Worm (Caenorhabditis elegans) whole organism, L4 larva: ENCODE data around the gene grl-25.

Experiments
- D1046.2 ChIP-seq: fragments of 200-800 bp; sonication (Bioruptor generic); IDR thresholded peaks from 2 replicates; pipeline ENCODE4 v1.3.6; 2022; ENCODE audit warnings: missing genetic modification characterization, missing compliant biosample characterization
- F26F4.8 ChIP-seq: fragments of 200-800 bp; sonication (Bioruptor generic); conservative IDR thresholded peaks from 2 replicates; pipeline ENCODE4 v1.3.6; 2022; ENCODE audit warnings: missing genetic modification characterization, missing compliant biosample characterization
- F49E8.2 ChIP-seq: sonication (generic microtip); optimal IDR thresholded peaks from 2 replicates; lab custom pipeline; 2016; ENCODE audit warnings: missing compliant biosample characterization, mild to moderate bottlenecking, missing genetic modification characterization, borderline replicate concordance
- R02D3.7 ChIP-seq: fragments of 150-350 bp; sonication (generic microtip); optimal IDR thresholded peaks from 3 replicates; lab custom pipeline; 2014; ENCODE audit warnings: missing biosample characterization, missing genetic modification characterization
- Y48G9A.11 ChIP-seq: fragments of 200-800 bp; sonication (Bioruptor generic); IDR thresholded peaks from 2 replicates; pipeline ENCODE4 v1.3.6; 2022; ENCODE audit warnings: missing genetic modification reagents, missing genetic modification characterization, missing compliant biosample characterization
- ZK546.5 ChIP-seq, 2 experiments: sonication (generic microtip); optimal IDR thresholded peaks; 2 replicates each; lab custom pipeline; 2017; ENCODE audit warnings: missing biosample characterization in 2 of 2, missing genetic modification characterization in 2 of 2
- aly-2 ChIP-seq: sonication (generic microtip); optimal IDR thresholded peaks from 2 replicates; lab custom pipeline; 2018; ENCODE audit warnings: missing biosample characterization, missing genetic modification characterization
- ama-1 ChIP-seq: fragments of 150-350 bp; optimal IDR thresholded peaks from 2 replicates; lab custom pipeline; 2014; ENCODE audit warnings: inconsistent platforms, mixed read lengths
- ceh-28 ChIP-seq: fragments of 150-350 bp; optimal IDR thresholded peaks from 2 replicates; lab custom pipeline; 2014; ENCODE audit warnings: missing biosample characterization, missing genetic modification reagents, missing genetic modification characterization
- ceh-62 ChIP-seq: sonication (generic microtip); optimal IDR thresholded peaks from 2 replicates; lab custom pipeline; 2017; ENCODE audit warnings: missing biosample characterization, missing genetic modification characterization
- ceh-82 ChIP-seq: sonication (generic microtip); optimal IDR thresholded peaks from 2 replicates; lab custom pipeline; 2017; ENCODE audit warnings: missing biosample characterization, missing genetic modification characterization
- ces-1 ChIP-seq: fragments of 150-350 bp; sonication (generic microtip); optimal IDR thresholded peaks from 4 replicates; lab custom pipeline; 2014; ENCODE audit warnings: missing biosample characterization, missing genetic modification reagents, missing genetic modification characterization
- ctbp-1 ChIP-seq: fragments of 200-800 bp; sonication (Bioruptor generic); IDR thresholded peaks from 2 replicates; pipeline ENCODE4 v1.3.6; 2022; ENCODE audit warnings: missing genetic modification reagents, missing genetic modification characterization, missing compliant biosample characterization
- daf-12 ChIP-seq: fragments of 150-350 bp; optimal IDR thresholded peaks from 2 replicates; lab custom pipeline; 2014; ENCODE audit warnings: missing biosample characterization, missing genetic modification reagents, missing genetic modification characterization
- daf-16 ChIP-seq, 3 experiments: sonication (generic microtip); optimal IDR thresholded peaks; 2 replicates each; lab custom pipeline; 2016 to 2017; ENCODE audit warnings: missing genetic modification characterization in 3 of 3, missing genetic modification reagents in 3 of 3, mild to moderate bottlenecking in 2 of 3, missing compliant biosample characterization in 2 of 3, missing biosample characterization in 1 of 3, moderate library complexity in 1 of 3
- daf-19 ChIP-seq: fragments of 200-800 bp; sonication (Bioruptor generic); conservative IDR thresholded peaks from 2 replicates; pipeline ENCODE4 v1.3.6; 2022; ENCODE audit warnings: missing genetic modification characterization, missing compliant biosample characterization
- fkh-10 ChIP-seq: fragments of 150-350 bp; optimal IDR thresholded peaks from 2 replicates; lab custom pipeline; 2014; ENCODE audit warnings: missing biosample characterization, missing genetic modification reagents, missing genetic modification characterization
- gei-8 ChIP-seq: fragments of 200-800 bp; sonication (Bioruptor generic); optimal IDR thresholded peaks from 2 replicates; lab custom pipeline; 2018; ENCODE audit warnings: mild to moderate bottlenecking, missing genetic modification characterization, missing compliant biosample characterization
- hlh-11 ChIP-seq: fragments of 200-800 bp; sonication (Bioruptor generic); optimal IDR thresholded peaks from 2 replicates; lab custom pipeline; 2018; ENCODE audit warnings: mild to moderate bottlenecking, missing genetic modification characterization, missing compliant biosample characterization
- hmg-1.1 ChIP-seq: fragments of 200-800 bp; sonication (Bioruptor generic); IDR thresholded peaks from 2 replicates; pipeline ENCODE4 v1.3.6; 2022; ENCODE audit warnings: missing genetic modification reagents, missing genetic modification characterization, missing compliant biosample characterization
- jun-1 ChIP-seq: fragments of 150-350 bp; optimal IDR thresholded peaks from 2 replicates; lab custom pipeline; 2014; ENCODE audit warnings: missing biosample characterization, missing genetic modification reagents, missing genetic modification characterization
- lin-13 ChIP-seq: fragments of 150-350 bp; optimal IDR thresholded peaks from 2 replicates; lab custom pipeline; 2014; ENCODE audit warnings: missing biosample characterization, missing genetic modification reagents, missing genetic modification characterization
- lin-39 ChIP-seq: fragments of 150-350 bp; optimal IDR thresholded peaks from 2 replicates; lab custom pipeline; 2014; ENCODE audit warnings: missing biosample characterization, missing genetic modification reagents, missing genetic modification characterization
- lsy-2 ChIP-seq, 2 experiments: fragments of 150-350 bp in 1 of 2; sonication (generic microtip) in 1 of 2; optimal IDR thresholded peaks; 2 replicates each; lab custom pipeline; 2014 to 2017; ENCODE audit warnings: missing biosample characterization in 2 of 2, missing genetic modification characterization in 2 of 2
- madf-9 ChIP-seq: fragments of 200-800 bp; sonication (Bioruptor generic); conservative IDR thresholded peaks from 2 replicates; pipeline ENCODE4 v1.3.6; 2022; ENCODE audit warnings: missing genetic modification reagents, missing genetic modification characterization, missing compliant biosample characterization
- mdl-1 ChIP-seq, 2 experiments: fragments of 150-350 bp in 1 of 2; sonication (generic microtip) in 1 of 2; optimal IDR thresholded peaks; 2 replicates each; lab custom pipeline; 2014 to 2017; ENCODE audit warnings: missing biosample characterization in 2 of 2, missing genetic modification characterization in 2 of 2
- mep-1 ChIP-seq: fragments of 150-350 bp; sonication (generic microtip); optimal IDR thresholded peaks from 3 replicates; lab custom pipeline; 2014; ENCODE audit warnings: missing biosample characterization, missing genetic modification characterization
- mes-2 ChIP-seq: sonication (generic microtip); optimal IDR thresholded peaks from 2 replicates; lab custom pipeline; 2016; ENCODE audit warnings: missing genotype, mild to moderate bottlenecking, missing genetic modification characterization, missing compliant biosample characterization; ENCODE audit not compliant: poor library complexity, severe bottlenecking
- mxl-2 ChIP-seq: fragments of 200-800 bp; sonication (Bioruptor generic); conservative IDR thresholded peaks from 2 replicates; pipeline ENCODE4 v1.3.6; 2022; ENCODE audit warnings: missing genetic modification reagents, missing genetic modification characterization, missing compliant biosample characterization
- mxl-3 ChIP-seq: fragments of 200-800 bp; sonication (Bioruptor generic); optimal IDR thresholded peaks from 2 replicates; lab custom pipeline; 2018; ENCODE audit warnings: mild to moderate bottlenecking, missing genetic modification characterization, missing compliant biosample characterization
- nhr-11 ChIP-seq: fragments of 150-350 bp; optimal IDR thresholded peaks from 2 replicates; lab custom pipeline; 2014; ENCODE audit warnings: missing biosample characterization, missing genetic modification characterization
- nhr-111 ChIP-seq: fragments of 200-800 bp; sonication (Bioruptor generic); optimal IDR thresholded peaks from 2 replicates; lab custom pipeline; 2018; ENCODE audit warnings: mild to moderate bottlenecking, missing genetic modification characterization, missing compliant biosample characterization
- nhr-25 ChIP-seq: sonication (generic microtip); optimal IDR thresholded peaks from 2 replicates; lab custom pipeline; 2017; ENCODE audit warnings: missing genetic modification characterization, mild to moderate bottlenecking, missing compliant biosample characterization, antibody characterized with exemption, moderate library complexity, borderline replicate concordance; ENCODE audit not compliant: insufficient read depth
- nhr-28 ChIP-seq: fragments of 150-350 bp; optimal IDR thresholded peaks from 2 replicates; lab custom pipeline; 2014; ENCODE audit warnings: missing biosample characterization, missing genetic modification characterization
- nhr-6 ChIP-seq: fragments of 150-350 bp; optimal IDR thresholded peaks from 2 replicates; lab custom pipeline; 2014; ENCODE audit warnings: missing biosample characterization, missing genetic modification characterization
- pqm-1 ChIP-seq: sonication (generic microtip); optimal IDR thresholded peaks from 2 replicates; lab custom pipeline; 2017; ENCODE audit warnings: missing biosample characterization, missing genetic modification characterization
- rbr-2 ChIP-seq: sonication (generic microtip); optimal IDR thresholded peaks from 2 replicates; lab custom pipeline; 2016; ENCODE audit warnings: missing genotype, missing genetic modification characterization, missing compliant biosample characterization
- set-16 ChIP-seq: fragments of 200-800 bp; sonication (Bioruptor generic); IDR thresholded peaks from 2 replicates; pipeline ENCODE4 v1.3.6; 2022; ENCODE audit warnings: missing genetic modification reagents, missing genetic modification characterization, missing compliant biosample characterization
- snpc-4 ChIP-seq: fragments of 150-350 bp; optimal IDR thresholded peaks from 2 replicates; lab custom pipeline; 2014; ENCODE audit warnings: missing biosample characterization, missing genetic modification characterization
- tra-1 ChIP-seq: fragments of 200-800 bp; sonication (Bioruptor generic); IDR thresholded peaks from 2 replicates; pipeline ENCODE4 v1.3.6; 2022; ENCODE audit warnings: missing genetic modification reagents, missing genetic modification characterization, missing compliant biosample characterization
- unc-39 ChIP-seq: sonication (generic microtip); optimal IDR thresholded peaks from 2 replicates; lab custom pipeline; 2017; ENCODE audit warnings: missing biosample characterization, missing genetic modification characterization
- unc-62 ChIP-seq, 3 experiments: fragments of 150-350 bp in 1 of 3; sonication (generic microtip); optimal IDR thresholded peaks in 2 of 3; peaks in 1 of 3; 1 replicate in 1 of 3; 2 replicates in 2 of 3; lab custom pipeline; 2014 to 2017; ENCODE audit warnings: missing biosample characterization in 3 of 3, missing genetic modification characterization in 3 of 3, missing genetic modification reagents in 3 of 3, missing genotype in 1 of 3
- vab-7 ChIP-seq: fragments of 200-800 bp; sonication (Bioruptor generic); IDR thresholded peaks from 2 replicates; pipeline ENCODE4 v1.3.6; 2022; ENCODE audit warnings: missing genetic modification reagents, missing genetic modification characterization, missing compliant biosample characterization
- zag-1 ChIP-seq: fragments of 150-350 bp; optimal IDR thresholded peaks from 2 replicates; lab custom pipeline; 2014; ENCODE audit warnings: missing biosample characterization, missing genetic modification characterization
- zip-2 ChIP-seq: fragments of 150-350 bp; optimal IDR thresholded peaks from 2 replicates; lab custom pipeline; 2014; ENCODE audit warnings: missing biosample characterization, missing genetic modification characterization
- ztf-11 ChIP-seq: fragments of 150-350 bp; optimal IDR thresholded peaks from 2 replicates; lab custom pipeline; 2014; ENCODE audit warnings: missing biosample characterization, missing genetic modification characterization
- ztf-7 ChIP-seq: fragments of 150-350 bp; optimal IDR thresholded peaks from 2 replicates; lab custom pipeline; 2014; ENCODE audit warnings: missing biosample characterization, missing genetic modification characterization

Gene grl-25

DNA sequence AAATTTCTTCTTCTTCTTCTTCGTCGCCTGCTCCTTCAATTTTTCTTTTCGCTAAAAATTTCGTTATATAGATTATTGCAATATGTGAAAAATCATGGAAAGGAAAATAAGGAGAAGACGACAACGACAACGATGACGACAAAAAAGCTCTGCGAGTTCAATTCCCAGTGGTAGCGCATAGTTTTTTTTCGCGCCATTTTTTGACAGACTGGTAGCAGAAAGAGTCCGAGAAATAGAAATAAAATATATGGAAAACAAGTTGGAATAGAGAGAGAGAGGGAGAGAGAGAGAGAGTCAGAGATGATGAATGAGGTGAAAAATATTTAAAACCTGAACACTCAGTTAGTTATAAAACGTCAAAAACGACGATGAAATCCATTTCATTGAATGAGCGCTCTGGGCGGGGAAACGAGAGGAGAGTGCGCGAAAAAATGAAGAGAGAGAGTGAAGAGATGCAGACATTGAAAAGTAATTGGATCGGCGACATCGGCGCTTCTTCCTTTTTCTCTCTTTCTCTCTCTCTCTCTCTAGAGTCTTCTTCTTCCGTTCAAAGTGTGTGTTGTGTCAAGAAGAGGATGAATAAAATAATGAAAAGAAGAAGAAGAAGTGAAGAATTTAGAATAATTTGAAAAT, 19.9 kb downstream of the grl-25 start, which contains the start of gene pde-2 (continued):
- TF ChIP-seq aly-2 (tag; lab: Kevin White, UChicago), result no peak
- TF ChIP-seq daf-19, result no peak
- TF ChIP-seq set-16, result peak; percentile 39
- no peak for TF ChIP-seq lin-39
- TF ChIP-seq ces-1 (GFP tag; lab: Kevin White, UChicago), result peak; percentile 51
- TF ChIP-seq ZK546.5 (tag; optimal IDR thresholded peaks at IDR 0.05; lab: Kevin White, UChicago), result no peak
- peak; percentile 40; the same call in 1 of the 2 replicates for TF ChIP-seq hmg-1.1
- TF ChIP-seq daf-16 (GFP tag; optimal IDR thresholded peaks at IDR 0.05; lab: Kevin White, UChicago), result no peak
- no peak for TF ChIP-seq daf-16 (tag; optimal IDR thresholded peaks at IDR 0.05; lab: Kevin White, UChicago)
- no peak for TF ChIP-seq vab-7
- TF ChIP-seq lsy-2 (tag; optimal IDR thresholded peaks at IDR 0.05; lab: Kevin White, UChicago), result peak in 1 of 2 experiments; percentile 76
- TF ChIP-seq fkh-10 (GFP tag; lab: Kevin White, UChicago), result peak; percentile 70
- TF ChIP-seq mes-2, result peak; percentile 41

DNA sequence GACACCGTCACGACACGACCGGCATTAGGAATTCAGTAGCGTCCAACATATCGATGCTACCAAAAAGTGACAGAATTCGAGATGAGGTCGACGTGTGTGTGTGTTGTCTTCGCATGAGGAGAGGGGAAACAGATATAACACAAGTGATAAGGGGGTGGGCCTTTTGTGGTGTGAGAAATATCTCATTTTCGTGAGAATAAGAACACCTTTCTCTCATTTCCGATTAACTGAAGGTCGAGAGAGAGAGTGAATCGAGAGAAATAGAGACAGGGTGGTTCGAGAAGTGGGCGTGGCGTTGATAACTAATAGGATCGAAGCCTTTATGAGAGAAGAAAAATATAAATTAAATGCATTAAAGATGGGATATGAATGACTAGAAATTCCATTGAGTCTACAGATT, 21.0 kb downstream of the grl-25 start:
- TF ChIP-seq lin-13, result no peak
- no peak for TF ChIP-seq madf-9 (GFP tag; lab: Robert Waterston, UW)
- TF ChIP-seq mxl-3 (GFP tag; lab: Kevin White, UChicago), result peak; percentile 6
- 0 out of 2 replicates have a peak, but pooled peaks have one; percentile 11 for TF ChIP-seq ctbp-1 (GFP tag; lab: Robert Waterston, UW)
- peak; percentile 41 for TF ChIP-seq nhr-25 (tag; lab: Kevin White, UChicago)
- TF ChIP-seq daf-12, result no peak
- TF ChIP-seq gei-8 (GFP tag; lab: Kevin White, UChicago), result no peak
- TF ChIP-seq mep-1, result no peak
- no peak for TF ChIP-seq nhr-11 (tag; lab: Kevin White, UChicago)
- TF ChIP-seq F26F4.8 (GFP tag; lab: Robert Waterston, UW), result no peak
- TF ChIP-seq jun-1 (tag; lab: Kevin White, UChicago), result no peak
- no peak for TF ChIP-seq ztf-11 (tag; lab: Kevin White, UChicago)
- TF ChIP-seq nhr-28 (tag; lab: Kevin White, UChicago), result peak; percentile 19
- TF ChIP-seq tra-1 (GFP tag; lab: Robert Waterston, UW), result no peak
- no peak for TF ChIP-seq ama-1
- TF ChIP-seq vab-7, result no peak
- TF ChIP-seq fkh-10 (GFP tag; lab: Kevin White, UChicago), result no peak
- peak in 1 of 2 experiments; percentile 96 for TF ChIP-seq unc-62 (GFP tag; optimal IDR thresholded peaks at IDR 0.05 in 1 of 2; lab: Kevin White, UChicago)
- TF ChIP-seq unc-62 (tag; optimal IDR thresholded peaks at IDR 0.05; lab: Kevin White, UChicago), result no peak
- TF ChIP-seq F49E8.2, result no peak
- TF ChIP-seq pqm-1, result no peak
- TF ChIP-seq, all 104 proteins: peak for 5

DNA sequence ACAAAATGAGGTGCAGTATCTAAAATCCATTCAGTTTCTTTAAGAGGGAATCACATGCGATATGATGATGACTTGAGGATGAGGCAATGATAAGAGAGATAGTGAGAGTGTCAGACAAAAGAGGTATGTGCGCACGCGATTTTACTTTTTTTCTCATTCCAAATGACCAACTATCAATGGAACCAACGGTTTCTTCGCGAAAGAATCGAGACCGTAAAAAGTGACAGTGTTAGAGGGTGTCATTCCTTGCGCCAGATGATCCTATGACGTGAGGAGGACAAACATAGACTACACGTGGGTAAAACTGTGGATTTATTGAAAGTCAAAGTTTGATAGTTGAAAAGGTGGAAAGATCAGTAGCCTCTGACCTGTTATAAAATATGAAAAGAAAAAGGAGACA, 21.7 kb downstream of the grl-25 start:
- no peak for TF ChIP-seq rbr-2
- 0 out of 2 replicates have a peak, but pooled peaks have one; percentile 39 for TF ChIP-seq tra-1 (GFP tag; lab: Robert Waterston, UW)
- TF ChIP-seq nhr-28 (tag; lab: Kevin White, UChicago), result peak; percentile 80
- no peak for TF ChIP-seq ceh-62 (tag; lab: Kevin White, UChicago)
- no peak for TF ChIP-seq daf-12
- TF ChIP-seq mes-2, result no peak
- TF ChIP-seq ceh-82 (tag; lab: Kevin White, UChicago), result no peak
- TF ChIP-seq R02D3.7 (tag; lab: Kevin White, UChicago), result no peak
- no peak for TF ChIP-seq mxl-2
- no peak for TF ChIP-seq zag-1 (tag; lab: Kevin White, UChicago)
- no peak for TF ChIP-seq unc-39 (tag; lab: Kevin White, UChicago)
- TF ChIP-seq hlh-11 (tag; lab: Kevin White, UChicago), result peak; percentile 74
- TF ChIP-seq nhr-6 (tag; lab: Kevin White, UChicago), result no peak
- peak; percentile 53 to 95 for TF ChIP-seq mdl-1 (tag; optimal IDR thresholded peaks at IDR 0.05; lab: Kevin White, UChicago)
- TF ChIP-seq D1046.2 (GFP tag; lab: Robert Waterston, UW), result no peak
- no peak for TF ChIP-seq vab-7
- no peak for TF ChIP-seq nhr-111 (GFP tag; lab: Kevin White, UChicago)
- no peak for TF ChIP-seq Y48G9A.11 (GFP tag; lab: Robert Waterston, UW)
- TF ChIP-seq lin-13, result no peak
- no peak for TF ChIP-seq snpc-4 (tag; lab: Kevin White, UChicago)
- no peak for TF ChIP-seq ceh-28 (tag; lab: Kevin White, UChicago)
- TF ChIP-seq ztf-7 (tag; lab: Kevin White, UChicago), result peak; percentile 7
- TF ChIP-seq ZK546.5 (tag; optimal IDR thresholded peaks at IDR 0.05; lab: Kevin White, UChicago), result no peak
- TF ChIP-seq ama-1, result peak; percentile 24
- TF ChIP-seq mxl-3 (GFP tag; lab: Kevin White, UChicago), result peak; percentile 63
- TF ChIP-seq zip-2 (tag; lab: Kevin White, UChicago), result no peak
